Worm (Caenorhabditis elegans) whole organism, L1 larva: Measurements from ENCODE around the gene F19C7.4.

ENCODE experiments used
- C04F5.9 ChIP-seq: sonication (generic microtip); optimal IDR thresholded peaks from 2 replicates; lab custom pipeline; 2016; ENCODE audit warnings: missing genetic modification characterization, missing compliant biosample characterization
- C16A3.4 ChIP-seq: fragments of 150-350 bp; optimal IDR thresholded peaks from 2 replicates; lab custom pipeline; 2014; ENCODE audit warnings: missing biosample characterization, missing genetic modification characterization
- C34B4.2 ChIP-seq: sonication (generic microtip); optimal IDR thresholded peaks from 2 replicates; lab custom pipeline; 2017; ENCODE audit warnings: mild to moderate bottlenecking, missing genetic modification characterization, missing compliant biosample characterization
- F16B12.6 ChIP-seq: fragments of 150-350 bp; optimal IDR thresholded peaks from 2 replicates; lab custom pipeline; 2014; ENCODE audit warnings: missing biosample characterization, missing genetic modification characterization
- alr-1 ChIP-seq: fragments of 200-800 bp; sonication (Bioruptor generic); optimal IDR thresholded peaks from 2 replicates; lab custom pipeline; 2018; ENCODE audit warnings: borderline replicate concordance, mild to moderate bottlenecking, missing genetic modification characterization, missing compliant biosample characterization
- aly-2 ChIP-seq: fragments of 150-350 bp; optimal IDR thresholded peaks from 2 replicates; lab custom pipeline; 2014; ENCODE audit warnings: missing biosample characterization, missing genetic modification characterization
- ceh-63 ChIP-seq: fragments of 200-800 bp; sonication (Bioruptor generic); optimal IDR thresholded peaks from 2 replicates; lab custom pipeline; 2018; ENCODE audit warnings: mild to moderate bottlenecking, missing genetic modification characterization, missing compliant biosample characterization
- ceh-8 ChIP-seq: fragments of 200-800 bp; sonication (Bioruptor generic); optimal IDR thresholded peaks from 2 replicates; lab custom pipeline; 2018; ENCODE audit warnings: mild to moderate bottlenecking, missing genetic modification characterization, moderate library complexity, missing compliant biosample characterization
- ceh-82 ChIP-seq, 3 experiments: fragments of 150-350 bp in 1 of 3; sonication (generic microtip) in 2 of 3; optimal IDR thresholded peaks; 2 replicates each; lab custom pipeline; 2014 to 2017; ENCODE audit warnings: missing biosample characterization in 3 of 3, missing genetic modification characterization in 3 of 3
- ceh-88 ChIP-seq: fragments of 200-800 bp; sonication (Bioruptor generic); IDR thresholded peaks from 2 replicates; pipeline ENCODE4 v1.3.6; 2022; ENCODE audit warnings: missing genetic modification characterization, missing compliant biosample characterization
- ces-1 ChIP-seq: fragments of 150-350 bp; optimal IDR thresholded peaks from 2 replicates; lab custom pipeline; 2014; ENCODE audit warnings: missing biosample characterization, missing genetic modification reagents, missing genetic modification characterization
- efl-1 ChIP-seq, 4 experiments: fragments of 150-350 bp; optimal IDR thresholded peaks in 3 of 4; peaks in 1 of 4; 1 replicate in 1 of 4; 2 replicates in 3 of 4; lab custom pipeline; 2014; ENCODE audit warnings: missing biosample characterization in 2 of 4, missing genetic modification characterization in 2 of 4, missing genetic modification reagents in 2 of 4
- elt-2 ChIP-seq: sonication (generic microtip); optimal IDR thresholded peaks from 2 replicates; lab custom pipeline; 2016; ENCODE audit warnings: missing genetic modification characterization, mild to moderate bottlenecking, inconsistent platforms, missing compliant biosample characterization, missing genetic modification reagents
- ets-5 ChIP-seq: fragments of 200-800 bp; sonication (Bioruptor generic); IDR thresholded peaks from 2 replicates; pipeline ENCODE4 v1.3.6; 2022; ENCODE audit warnings: missing genetic modification characterization, missing compliant biosample characterization
- fkh-4 ChIP-seq: sonication (generic microtip); optimal IDR thresholded peaks from 2 replicates; lab custom pipeline; 2016; ENCODE audit warnings: missing compliant biosample characterization, missing genetic modification characterization, borderline replicate concordance
- fkh-8 ChIP-seq: sonication (generic microtip); optimal IDR thresholded peaks from 2 replicates; lab custom pipeline; 2016; ENCODE audit warnings: mild to moderate bottlenecking, missing genetic modification characterization, missing compliant biosample characterization
- fos-1 ChIP-seq: fragments of 150-350 bp; optimal IDR thresholded peaks from 2 replicates; lab custom pipeline; 2014; ENCODE audit warnings: missing biosample characterization, missing genetic modification characterization
- grh-1 ChIP-seq: fragments of 200-800 bp; sonication (Bioruptor generic); IDR thresholded peaks from 2 replicates; pipeline ENCODE4 v1.3.6; 2022; ENCODE audit warnings: missing genetic modification reagents, missing genetic modification characterization, missing compliant biosample characterization
- hlh-17 ChIP-seq: fragments of 200-800 bp; sonication (Bioruptor generic); optimal IDR thresholded peaks from 2 replicates; lab custom pipeline; 2018; ENCODE audit warnings: missing genetic modification characterization, mild to moderate bottlenecking, missing compliant biosample characterization, moderate library complexity, borderline replicate concordance
- hlh-4 ChIP-seq: sonication (generic microtip); optimal IDR thresholded peaks from 2 replicates; lab custom pipeline; 2016; ENCODE audit warnings: mild to moderate bottlenecking, missing genetic modification characterization, missing compliant biosample characterization
- irx-1 ChIP-seq: sonication (generic microtip); optimal IDR thresholded peaks from 2 replicates; lab custom pipeline; 2016; ENCODE audit warnings: missing genetic modification characterization, missing compliant biosample characterization
- isw-1 ChIP-seq: fragments of 200-800 bp; sonication (Bioruptor generic); IDR thresholded peaks from 2 replicates; pipeline ENCODE4 v1.3.6; 2022; ENCODE audit warnings: missing genetic modification characterization, missing compliant biosample characterization
- jun-1 ChIP-seq: fragments of 150-350 bp; optimal IDR thresholded peaks from 2 replicates; lab custom pipeline; 2014; ENCODE audit warnings: missing biosample characterization, missing genetic modification reagents, missing genetic modification characterization
- lin-13 ChIP-seq: fragments of 150-350 bp; optimal IDR thresholded peaks from 2 replicates; lab custom pipeline; 2014; ENCODE audit warnings: missing biosample characterization, missing genetic modification reagents, missing genetic modification characterization
- lin-14 ChIP-seq: fragments of 200-800 bp; sonication (Bioruptor generic); optimal IDR thresholded peaks from 2 replicates; lab custom pipeline; 2018; ENCODE audit warnings: mild to moderate bottlenecking, missing genetic modification characterization, moderate library complexity, missing compliant biosample characterization
- lin-15B ChIP-seq: fragments of 150-350 bp; sonication (generic microtip); optimal IDR thresholded peaks from 3 replicates; lab custom pipeline; 2014; ENCODE audit warnings: missing biosample characterization, missing genetic modification characterization
- lin-39 ChIP-seq: fragments of 150-350 bp; optimal IDR thresholded peaks from 2 replicates; lab custom pipeline; 2014; ENCODE audit warnings: missing biosample characterization, missing genetic modification reagents, missing genetic modification characterization
- lir-3 ChIP-seq: sonication (generic microtip); optimal IDR thresholded peaks from 2 replicates; lab custom pipeline; 2016; ENCODE audit warnings: mild to moderate bottlenecking, missing genetic modification characterization, moderate library complexity, missing compliant biosample characterization; ENCODE audit not compliant: poor library complexity
- mdl-1 ChIP-seq, 2 experiments: fragments of 150-350 bp; optimal IDR thresholded peaks; 2 replicates each; lab custom pipeline; 2014 to 2017; ENCODE audit warnings: missing biosample characterization in 2 of 2, missing genetic modification characterization in 2 of 2, inconsistent platforms in 1 of 2
- mef-2 ChIP-seq: fragments of 150-350 bp; optimal IDR thresholded peaks from 2 replicates; lab custom pipeline; 2014; ENCODE audit warnings: missing biosample characterization, missing genetic modification characterization
- nhr-12 ChIP-seq: sonication (generic microtip); optimal IDR thresholded peaks from 2 replicates; lab custom pipeline; 2017; ENCODE audit warnings: missing biosample characterization, missing genetic modification characterization
- nhr-19 ChIP-seq: fragments of 200-800 bp; sonication (Bioruptor generic); conservative IDR thresholded peaks from 2 replicates; pipeline ENCODE4 v1.3.6; 2022; ENCODE audit warnings: missing genetic modification characterization, missing compliant biosample characterization
- nhr-237 ChIP-seq: fragments of 150-350 bp; optimal IDR thresholded peaks from 2 replicates; lab custom pipeline; 2014; ENCODE audit warnings: missing biosample characterization, missing genetic modification characterization
- nhr-28 ChIP-seq: fragments of 150-350 bp; optimal IDR thresholded peaks from 2 replicates; lab custom pipeline; 2014; ENCODE audit warnings: missing biosample characterization, missing genetic modification characterization
- nhr-47 ChIP-seq: sonication (generic microtip); optimal IDR thresholded peaks from 2 replicates; lab custom pipeline; 2016; ENCODE audit warnings: mild to moderate bottlenecking, missing genetic modification characterization, moderate library complexity, missing compliant biosample characterization
- nhr-84 ChIP-seq: sonication (generic microtip); optimal IDR thresholded peaks from 2 replicates; lab custom pipeline; 2017; ENCODE audit warnings: missing biosample characterization, missing genetic modification characterization
- nhr-85 ChIP-seq: sonication (generic microtip); peaks from one replicate; lab custom pipeline; 2016; ENCODE audit warnings: missing genetic modification characterization, inconsistent platforms, missing compliant biosample characterization
- pag-3 ChIP-seq: sonication (generic microtip); optimal IDR thresholded peaks from 2 replicates; lab custom pipeline; 2017; ENCODE audit warnings: missing genetic modification characterization, mild to moderate bottlenecking, missing compliant biosample characterization, antibody characterized with exemption, borderline replicate concordance; ENCODE audit not compliant: insufficient read depth
- pax-3 ChIP-seq: fragments of 200-800 bp; sonication (Bioruptor generic); optimal IDR thresholded peaks from 2 replicates; lab custom pipeline; 2018; ENCODE audit warnings: mild to moderate bottlenecking, missing genetic modification characterization, moderate library complexity, missing compliant biosample characterization
- rnt-1 ChIP-seq: sonication (generic microtip); optimal IDR thresholded peaks from 2 replicates; lab custom pipeline; 2016; ENCODE audit warnings: mild to moderate bottlenecking, missing genetic modification characterization, moderate library complexity, missing compliant biosample characterization
- skn-1 ChIP-seq: fragments of 150-350 bp; optimal IDR thresholded peaks from 2 replicates; lab custom pipeline; 2014; ENCODE audit warnings: missing biosample characterization, missing genetic modification characterization
- snu-23 ChIP-seq: sonication (generic microtip); optimal IDR thresholded peaks from 2 replicates; lab custom pipeline; 2016; ENCODE audit warnings: missing genetic modification characterization, missing compliant biosample characterization
- sox-4 ChIP-seq: sonication (generic microtip); optimal IDR thresholded peaks from 2 replicates; lab custom pipeline; 2016; ENCODE audit warnings: missing genetic modification characterization, missing compliant biosample characterization
- sptf-1 ChIP-seq: fragments of 150-350 bp; optimal IDR thresholded peaks from 2 replicates; lab custom pipeline; 2014; ENCODE audit warnings: missing biosample characterization, missing genetic modification characterization
- tbx-2 ChIP-seq: sonication (generic microtip); optimal IDR thresholded peaks from 2 replicates; lab custom pipeline; 2016; ENCODE audit warnings: missing genetic modification characterization, missing compliant biosample characterization
- tlp-1 ChIP-seq: fragments of 150-350 bp; optimal IDR thresholded peaks from 2 replicates; lab custom pipeline; 2014; ENCODE audit warnings: missing biosample characterization, missing genetic modification characterization
- unc-130 ChIP-seq: fragments of 150-350 bp; optimal IDR thresholded peaks from 2 replicates; lab custom pipeline; 2017; ENCODE audit warnings: missing biosample characterization, missing genetic modification characterization, inconsistent platforms
- unc-30 ChIP-seq: sonication (generic microtip); optimal IDR thresholded peaks from 2 replicates; lab custom pipeline; 2017; ENCODE audit warnings: missing biosample characterization, missing genetic modification characterization
- vab-15 ChIP-seq: sonication (generic microtip); optimal IDR thresholded peaks from 2 replicates; lab custom pipeline; 2017; ENCODE audit warnings: missing genotype, mild to moderate bottlenecking, missing genetic modification characterization, missing compliant biosample characterization
- zag-1 ChIP-seq: fragments of 150-350 bp; optimal IDR thresholded peaks from 2 replicates; lab custom pipeline; 2014; ENCODE audit warnings: missing biosample characterization, missing genetic modification characterization
- ztf-11 ChIP-seq, 2 experiments: sonication (generic microtip); optimal IDR thresholded peaks; 2 replicates each; lab custom pipeline; 2016 to 2017; ENCODE audit warnings: missing genetic modification characterization in 2 of 2, missing biosample characterization in 1 of 2, missing compliant biosample characterization in 1 of 2
- ztf-4 ChIP-seq: fragments of 150-350 bp; optimal IDR thresholded peaks from 2 replicates; lab custom pipeline; 2014; ENCODE audit warnings: missing biosample characterization, missing genetic modification characterization

F19C7.4 gene

DNA sequence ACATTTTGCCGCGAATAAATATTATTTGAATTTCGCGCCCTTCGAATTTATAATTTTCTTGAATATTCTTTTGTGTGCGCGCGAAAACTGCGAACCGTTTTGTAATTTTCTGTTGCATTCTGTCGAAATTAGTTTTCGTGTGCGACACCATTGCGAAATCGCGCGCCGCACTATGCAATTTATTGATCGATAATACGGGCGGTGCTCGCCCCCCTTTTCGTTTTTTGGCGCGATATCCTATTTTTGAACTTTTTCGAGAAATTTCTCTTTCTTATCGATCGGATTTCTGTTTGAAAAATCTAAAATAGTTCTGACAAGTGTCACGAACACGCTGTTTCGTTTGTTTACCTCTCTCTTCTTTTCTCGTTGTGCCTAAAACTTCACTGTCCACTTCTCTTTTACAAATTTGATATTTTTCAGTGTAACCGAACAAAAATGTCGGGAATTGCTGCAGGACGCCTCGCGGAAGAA lies 48.0 kb downstream of the F19C7.4 start, which contains the start of gene ubc-9:
Gene ubc-9 (plus strand): TSS at position 421 of the 471 bp plus-strand sequence.
- no peak for TF ChIP-seq alr-1 (tag; lab: Kevin White, UChicago)
- peak; percentile 39 for TF ChIP-seq lir-3 (tag; lab: Kevin White, UChicago)
- TF ChIP-seq sox-4 (tag; lab: Kevin White, UChicago), result peak; percentile 35
- peak; percentile 56 for TF ChIP-seq skn-1 (tag; lab: Kevin White, UChicago)
- no peak for TF ChIP-seq nhr-28
- no peak for TF ChIP-seq unc-30
- no peak for TF ChIP-seq ceh-8 (GFP tag; lab: Kevin White, UChicago)
- TF ChIP-seq hlh-4 (tag; lab: Kevin White, UChicago), result no peak
- TF ChIP-seq zag-1 (tag; lab: Kevin White, UChicago), result no peak
- peak; percentile 81 for TF ChIP-seq nhr-19 (GFP tag; lab: Robert Waterston, UW)
- TF ChIP-seq sptf-1 (tag; lab: Kevin White, UChicago), result no peak
- no peak for TF ChIP-seq fkh-4 (tag; lab: Kevin White, UChicago)
- peak; percentile 0 for TF ChIP-seq vab-15 (tag; lab: Kevin White, UChicago)
- peak; percentile 70 for TF ChIP-seq lin-15B
- TF ChIP-seq elt-2, result peak; percentile 31
- TF ChIP-seq efl-1 (optimal IDR thresholded peaks at IDR 0.05; lab: Kevin White, UChicago), result peak; percentile 71 to 72
- peak; percentile 64 to 96 for TF ChIP-seq efl-1 (GFP tag; optimal IDR thresholded peaks at IDR 0.05 in 1 of 2; lab: Kevin White, UChicago)
- TF ChIP-seq lin-14, result peak; percentile 83
- peak; percentile 16 for TF ChIP-seq F16B12.6 (tag; lab: Kevin White, UChicago)
- peak in 2 of 3 experiments; percentile 65 to 80 for TF ChIP-seq ceh-82 (tag; optimal IDR thresholded peaks at IDR 0.05; lab: Kevin White, UChicago)
- TF ChIP-seq pax-3 (tag; lab: Kevin White, UChicago), result peak; percentile 56
- TF ChIP-seq rnt-1 (tag; lab: Kevin White, UChicago), result peak; percentile 62
- TF ChIP-seq nhr-85 (tag; lab: Kevin White, UChicago), result peak; percentile 85
- TF ChIP-seq fos-1 (tag; lab: Kevin White, UChicago), result no peak
- peak; percentile 73 for TF ChIP-seq C16A3.4 (tag; lab: Kevin White, UChicago)
- no peak for TF ChIP-seq lin-39
- no peak for TF ChIP-seq ceh-63 (GFP tag; lab: Kevin White, UChicago)
- no peak for TF ChIP-seq nhr-12
- TF ChIP-seq nhr-47 (tag; lab: Kevin White, UChicago), result peak; percentile 82
- TF ChIP-seq snu-23 (GFP tag; lab: Kevin White, UChicago), result peak; percentile 88
- TF ChIP-seq isw-1 (GFP tag; lab: Robert Waterston, UW), result peak; percentile 69
- no peak for TF ChIP-seq unc-130 (tag; lab: Kevin White, UChicago)
- peak; percentile 88 for TF ChIP-seq lin-13 (GFP tag; lab: Kevin White, UChicago)
- TF ChIP-seq tbx-2 (tag; lab: Kevin White, UChicago), result peak; percentile 78
- TF ChIP-seq mef-2 (tag; lab: Kevin White, UChicago), result no peak
- peak in 1 of 2 experiments; percentile 15 for TF ChIP-seq ztf-11 (tag; optimal IDR thresholded peaks at IDR 0.05; lab: Kevin White, UChicago)
- TF ChIP-seq jun-1 (tag; lab: Kevin White, UChicago), result no peak
- peak in 1 of 2 experiments; percentile 33 for TF ChIP-seq mdl-1 (tag; optimal IDR thresholded peaks at IDR 0.05; lab: Kevin White, UChicago)
- TF ChIP-seq ets-5 (GFP tag; lab: Robert Waterston, UW), result no peak
- peak; percentile 22 for TF ChIP-seq irx-1 (tag; lab: Kevin White, UChicago)
- no peak for TF ChIP-seq nhr-84 (tag; lab: Kevin White, UChicago)
- peak; percentile 93 for TF ChIP-seq C34B4.2 (tag; lab: Kevin White, UChicago)
- no peak for TF ChIP-seq tlp-1 (tag; lab: Kevin White, UChicago)
- TF ChIP-seq grh-1, result peak; percentile 59
- TF ChIP-seq nhr-237, result no peak
- no peak for TF ChIP-seq ces-1 (GFP tag; lab: Kevin White, UChicago)
- peak; percentile 72 for TF ChIP-seq fkh-8 (tag; lab: Kevin White, UChicago)
- peak; percentile 26 for TF ChIP-seq ztf-4 (tag; lab: Kevin White, UChicago)
- peak; percentile 30 for TF ChIP-seq C04F5.9 (tag; lab: Kevin White, UChicago)
- TF ChIP-seq aly-2 (tag; lab: Kevin White, UChicago), result no peak
- no peak for TF ChIP-seq pag-3 (tag; lab: Kevin White, UChicago)
- TF ChIP-seq ceh-88 (GFP tag; lab: Robert Waterston, UW), result no peak
- TF ChIP-seq hlh-17, result no peak
